Worm (Caenorhabditis elegans) whole organism, L1 larva: ENCODE measurements around the gene mdt-15.
A peak's percentile ranks its signal among the peaks of the same experiment; 100 is the strongest.

Experiments used
- C16A3.4 ChIP-seq: fragments of 150-350 bp; optimal IDR thresholded peaks from 2 replicates; lab custom pipeline; 2014; ENCODE audit warnings: missing biosample characterization, missing genetic modification characterization
- C34B4.2 ChIP-seq: sonication (generic microtip); optimal IDR thresholded peaks from 2 replicates; lab custom pipeline; 2017; ENCODE audit warnings: mild to moderate bottlenecking, missing genetic modification characterization, missing compliant biosample characterization
- F16B12.6 ChIP-seq: fragments of 150-350 bp; optimal IDR thresholded peaks from 2 replicates; lab custom pipeline; 2014; ENCODE audit warnings: missing biosample characterization, missing genetic modification characterization
- Y116A8C.19 ChIP-seq: sonication (generic microtip); optimal IDR thresholded peaks from 2 replicates; lab custom pipeline; 2016; ENCODE audit warnings: missing compliant biosample characterization, missing genetic modification characterization, borderline replicate concordance
- aha-1 ChIP-seq: fragments of 150-350 bp; optimal IDR thresholded peaks from 2 replicates; lab custom pipeline; 2014; ENCODE audit warnings: missing biosample characterization, missing genetic modification characterization
- alr-1 ChIP-seq: fragments of 200-800 bp; sonication (Bioruptor generic); optimal IDR thresholded peaks from 2 replicates; lab custom pipeline; 2018; ENCODE audit warnings: borderline replicate concordance, mild to moderate bottlenecking, missing genetic modification characterization, missing compliant biosample characterization
- blmp-1 ChIP-seq: fragments of 150-350 bp; optimal IDR thresholded peaks from 2 replicates; lab custom pipeline; 2014; ENCODE audit warnings: missing biosample characterization, missing genetic modification characterization
- ceh-88 ChIP-seq: fragments of 200-800 bp; sonication (Bioruptor generic); IDR thresholded peaks from 2 replicates; pipeline ENCODE4 v1.3.6; 2022; ENCODE audit warnings: missing genetic modification characterization, missing compliant biosample characterization
- ceh-90 ChIP-seq: sonication (generic microtip); optimal IDR thresholded peaks from 2 replicates; lab custom pipeline; 2016; ENCODE audit warnings: missing genetic modification characterization, missing compliant biosample characterization
- ces-1 ChIP-seq: fragments of 150-350 bp; optimal IDR thresholded peaks from 2 replicates; lab custom pipeline; 2014; ENCODE audit warnings: missing biosample characterization, missing genetic modification reagents, missing genetic modification characterization
- dpl-1 ChIP-seq, 3 experiments: fragments of 150-350 bp in 2 of 3; sonication (generic microtip) in 1 of 3; optimal IDR thresholded peaks; 2 replicates each; lab custom pipeline; 2014 to 2017; ENCODE audit warnings: missing biosample characterization in 3 of 3, missing genetic modification characterization in 3 of 3, missing genetic modification reagents in 3 of 3
- efl-1 ChIP-seq, 4 experiments: fragments of 150-350 bp; optimal IDR thresholded peaks in 3 of 4; peaks in 1 of 4; 1 replicate in 1 of 4; 2 replicates in 3 of 4; lab custom pipeline; 2014; ENCODE audit warnings: missing biosample characterization in 2 of 4, missing genetic modification characterization in 2 of 4, missing genetic modification reagents in 2 of 4
- efl-3 ChIP-seq: fragments of 200-800 bp; sonication (Bioruptor generic); optimal IDR thresholded peaks from 2 replicates; lab custom pipeline; 2018; ENCODE audit warnings: mild to moderate bottlenecking, missing genetic modification characterization, missing compliant biosample characterization
- egl-13 ChIP-seq: sonication (generic microtip); optimal IDR thresholded peaks from 2 replicates; lab custom pipeline; 2016; ENCODE audit warnings: missing genotype, missing genetic modification reagents, missing genetic modification characterization, missing compliant biosample characterization
- elt-3 ChIP-seq, 6 experiments: fragments of 150-350 bp in 1 of 6; sonication (generic microtip); optimal IDR thresholded peaks; 2 replicates each; lab custom pipeline; 2017 to 2018; ENCODE audit warnings: missing biosample characterization in 6 of 6, missing genetic modification characterization in 6 of 6, inconsistent platforms in 1 of 6
- fos-1 ChIP-seq: fragments of 150-350 bp; optimal IDR thresholded peaks from 2 replicates; lab custom pipeline; 2014; ENCODE audit warnings: missing biosample characterization, missing genetic modification characterization
- hpl-2 ChIP-seq: fragments of 150-350 bp; optimal IDR thresholded peaks from 2 replicates; lab custom pipeline; 2014; ENCODE audit warnings: missing biosample characterization, missing genetic modification reagents, missing genetic modification characterization
- irx-1 ChIP-seq: sonication (generic microtip); optimal IDR thresholded peaks from 2 replicates; lab custom pipeline; 2016; ENCODE audit warnings: missing genetic modification characterization, missing compliant biosample characterization
- lin-13 ChIP-seq: fragments of 150-350 bp; optimal IDR thresholded peaks from 2 replicates; lab custom pipeline; 2014; ENCODE audit warnings: missing biosample characterization, missing genetic modification reagents, missing genetic modification characterization
- lin-14 ChIP-seq: fragments of 200-800 bp; sonication (Bioruptor generic); optimal IDR thresholded peaks from 2 replicates; lab custom pipeline; 2018; ENCODE audit warnings: mild to moderate bottlenecking, missing genetic modification characterization, moderate library complexity, missing compliant biosample characterization
- lin-35 ChIP-seq, 2 experiments: fragments of 150-350 bp; optimal IDR thresholded peaks; 2 replicates each; lab custom pipeline; 2014; ENCODE audit warnings: missing biosample characterization in 2 of 2, missing genetic modification characterization in 2 of 2, missing genetic modification reagents in 2 of 2
- lin-39 ChIP-seq: fragments of 150-350 bp; optimal IDR thresholded peaks from 2 replicates; lab custom pipeline; 2014; ENCODE audit warnings: missing biosample characterization, missing genetic modification reagents, missing genetic modification characterization
- mdl-1 ChIP-seq, 2 experiments: fragments of 150-350 bp; optimal IDR thresholded peaks; 2 replicates each; lab custom pipeline; 2014 to 2017; ENCODE audit warnings: missing biosample characterization in 2 of 2, missing genetic modification characterization in 2 of 2, inconsistent platforms in 1 of 2
- nhr-11 ChIP-seq: fragments of 150-350 bp; optimal IDR thresholded peaks from 2 replicates; lab custom pipeline; 2014; ENCODE audit warnings: missing biosample characterization, missing genetic modification characterization
- nhr-19 ChIP-seq: fragments of 200-800 bp; sonication (Bioruptor generic); conservative IDR thresholded peaks from 2 replicates; pipeline ENCODE4 v1.3.6; 2022; ENCODE audit warnings: missing genetic modification characterization, missing compliant biosample characterization
- nhr-237 ChIP-seq: fragments of 150-350 bp; optimal IDR thresholded peaks from 2 replicates; lab custom pipeline; 2014; ENCODE audit warnings: missing biosample characterization, missing genetic modification characterization
- nhr-28 ChIP-seq: fragments of 150-350 bp; optimal IDR thresholded peaks from 2 replicates; lab custom pipeline; 2014; ENCODE audit warnings: missing biosample characterization, missing genetic modification characterization
- nhr-47 ChIP-seq: sonication (generic microtip); optimal IDR thresholded peaks from 2 replicates; lab custom pipeline; 2016; ENCODE audit warnings: mild to moderate bottlenecking, missing genetic modification characterization, moderate library complexity, missing compliant biosample characterization
- nhr-77 ChIP-seq: fragments of 150-350 bp; optimal IDR thresholded peaks from 2 replicates; lab custom pipeline; 2014; ENCODE audit warnings: missing biosample characterization, missing genetic modification characterization
- nhr-84 ChIP-seq: sonication (generic microtip); optimal IDR thresholded peaks from 2 replicates; lab custom pipeline; 2017; ENCODE audit warnings: missing biosample characterization, missing genetic modification characterization
- nhr-85 ChIP-seq: sonication (generic microtip); peaks from one replicate; lab custom pipeline; 2016; ENCODE audit warnings: missing genetic modification characterization, inconsistent platforms, missing compliant biosample characterization
- nhr-90 ChIP-seq: sonication (generic microtip); optimal IDR thresholded peaks from 2 replicates; lab custom pipeline; 2016; ENCODE audit warnings: mild to moderate bottlenecking, missing genetic modification characterization, missing compliant biosample characterization; ENCODE audit not compliant: poor library complexity
- rnt-1 ChIP-seq: sonication (generic microtip); optimal IDR thresholded peaks from 2 replicates; lab custom pipeline; 2016; ENCODE audit warnings: mild to moderate bottlenecking, missing genetic modification characterization, moderate library complexity, missing compliant biosample characterization
- snu-23 ChIP-seq: sonication (generic microtip); optimal IDR thresholded peaks from 2 replicates; lab custom pipeline; 2016; ENCODE audit warnings: missing genetic modification characterization, missing compliant biosample characterization
- sox-4 ChIP-seq: sonication (generic microtip); optimal IDR thresholded peaks from 2 replicates; lab custom pipeline; 2016; ENCODE audit warnings: missing genetic modification characterization, missing compliant biosample characterization
- sptf-1 ChIP-seq: fragments of 150-350 bp; optimal IDR thresholded peaks from 2 replicates; lab custom pipeline; 2014; ENCODE audit warnings: missing biosample characterization, missing genetic modification characterization
- tbx-2 ChIP-seq: sonication (generic microtip); optimal IDR thresholded peaks from 2 replicates; lab custom pipeline; 2016; ENCODE audit warnings: missing genetic modification characterization, missing compliant biosample characterization
- tlp-1 ChIP-seq: fragments of 150-350 bp; optimal IDR thresholded peaks from 2 replicates; lab custom pipeline; 2014; ENCODE audit warnings: missing biosample characterization, missing genetic modification characterization
- unc-30 ChIP-seq: sonication (generic microtip); optimal IDR thresholded peaks from 2 replicates; lab custom pipeline; 2017; ENCODE audit warnings: missing biosample characterization, missing genetic modification characterization
- unc-62 ChIP-seq: fragments of 150-350 bp; optimal IDR thresholded peaks from 2 replicates; lab custom pipeline; 2014; ENCODE audit warnings: missing biosample characterization, missing genetic modification reagents, missing genetic modification characterization
- unc-98 ChIP-seq: fragments of 200-800 bp; sonication (Bioruptor generic); IDR thresholded peaks from 2 replicates; pipeline ENCODE4 v1.3.6; 2022; ENCODE audit warnings: missing genetic modification characterization, missing compliant biosample characterization
- zip-4 ChIP-seq: fragments of 200-800 bp; sonication (Bioruptor generic); optimal IDR thresholded peaks from 2 replicates; lab custom pipeline; 2018; ENCODE audit warnings: mild to moderate bottlenecking, missing genetic modification characterization, moderate library complexity, missing compliant biosample characterization
- ztf-11 ChIP-seq, 2 experiments: sonication (generic microtip); optimal IDR thresholded peaks; 2 replicates each; lab custom pipeline; 2016 to 2017; ENCODE audit warnings: missing genetic modification characterization in 2 of 2, missing biosample characterization in 1 of 2, missing compliant biosample characterization in 1 of 2
- ztf-4 ChIP-seq: fragments of 150-350 bp; optimal IDR thresholded peaks from 2 replicates; lab custom pipeline; 2014; ENCODE audit warnings: missing biosample characterization, missing genetic modification characterization

Gene mdt-15

DNA sequence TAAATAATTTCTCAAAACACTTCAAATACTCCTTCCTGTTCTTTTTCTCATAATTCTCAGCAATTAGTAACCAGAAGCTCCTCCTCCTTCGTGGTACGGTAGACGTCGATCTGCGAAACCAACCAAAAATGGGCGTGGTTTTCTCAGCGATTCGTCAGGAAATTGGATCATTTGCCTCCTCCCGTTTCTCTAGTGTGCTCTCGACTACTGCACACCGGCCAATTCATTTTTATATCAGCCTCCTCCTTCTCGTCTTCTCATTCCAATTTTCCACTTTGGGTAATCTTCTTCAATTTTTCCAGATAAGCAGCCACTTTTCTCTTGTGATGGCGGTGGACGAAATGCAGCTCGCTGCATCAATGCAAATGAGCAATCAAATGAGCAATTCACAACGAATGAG is 34.8 kb downstream of the mdt-15 start, which contains the start of gene ceh-10:
Gene ceh-10 (plus strand): TSS at position 301 of the 400 bp plus-strand sequence.
- TF ChIP-seq tbx-2 (tag; lab: Kevin White, UChicago), result peak; percentile 4
- TF ChIP-seq lin-39 (tag; lab: Kevin White, UChicago), result no peak
- TF ChIP-seq ztf-4, result no peak
- TF ChIP-seq nhr-28 (tag; lab: Kevin White, UChicago), result no peak
- TF ChIP-seq efl-3 (GFP tag; lab: Kevin White, UChicago), result no peak
- no peak for TF ChIP-seq nhr-77
- TF ChIP-seq lin-14 (GFP tag; lab: Kevin White, UChicago), result peak; percentile 44
- no peak for TF ChIP-seq tlp-1
- TF ChIP-seq F16B12.6 (tag; lab: Kevin White, UChicago), result no peak
- no peak for TF ChIP-seq unc-30 (tag; lab: Kevin White, UChicago)

DNA sequence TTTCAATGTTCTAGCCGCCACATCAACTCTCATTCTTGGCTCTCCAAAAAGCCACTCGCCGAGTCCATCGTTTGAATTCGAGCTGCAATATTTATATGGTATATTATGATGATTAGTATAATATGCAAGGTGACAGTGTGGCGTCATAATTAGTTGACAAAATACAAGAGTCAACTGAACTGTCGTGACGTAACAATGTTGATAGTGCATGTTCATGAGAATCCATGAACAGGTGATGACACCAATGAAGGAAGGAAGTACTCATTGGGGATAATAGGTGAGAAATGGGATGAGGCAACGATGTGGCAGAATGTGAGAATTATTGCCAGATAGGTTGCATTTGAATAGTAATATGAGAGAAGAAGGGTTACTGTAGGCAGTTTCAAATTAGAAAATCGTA is 38.6 kb downstream of the mdt-15 start:
- TF ChIP-seq unc-30 (tag; lab: Kevin White, UChicago) (no peak), efl-1 (optimal IDR thresholded peaks at IDR 0.05; lab: Kevin White, UChicago) (no peak), efl-1 (GFP tag; optimal IDR thresholded peaks at IDR 0.05 in 1 of 2; lab: Kevin White, UChicago) (peak in 1 of 2 experiments; percentile 44)

DNA sequence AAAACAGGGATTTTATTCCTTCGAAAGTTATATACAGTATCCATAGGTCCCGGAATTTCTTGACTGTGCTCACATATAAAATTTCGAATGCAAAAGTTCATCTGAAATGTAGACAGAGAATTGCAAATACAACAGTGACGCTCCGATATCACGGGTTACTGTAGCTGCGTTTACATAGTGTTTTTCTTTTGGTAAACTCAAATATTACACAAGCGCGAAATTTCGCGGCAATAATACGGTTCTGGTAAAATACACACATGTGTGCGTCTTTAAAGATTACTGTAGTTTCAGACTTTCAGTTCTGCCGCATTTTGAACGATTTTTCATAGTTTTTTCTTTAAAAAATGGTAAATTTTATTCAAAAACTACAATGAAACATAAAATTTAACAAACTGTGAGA is 43.0 kb downstream of the mdt-15 start, which contains the start of gene rev-3:
Gene rev-3 (minus strand): TSS at position 101 of the 400 bp plus-strand sequence.
- no peak for TF ChIP-seq nhr-237
- no peak for TF ChIP-seq fos-1 (tag; lab: Kevin White, UChicago)
- no peak for TF ChIP-seq lin-13 (GFP tag; lab: Kevin White, UChicago)
- no peak for TF ChIP-seq C16A3.4 (tag; lab: Kevin White, UChicago)
- no peak for TF ChIP-seq sptf-1
- no peak for TF ChIP-seq efl-1 (optimal IDR thresholded peaks at IDR 0.05; lab: Kevin White, UChicago)
- no peak for TF ChIP-seq efl-1 (GFP tag; optimal IDR thresholded peaks at IDR 0.05 in 1 of 2; lab: Kevin White, UChicago)

DNA sequence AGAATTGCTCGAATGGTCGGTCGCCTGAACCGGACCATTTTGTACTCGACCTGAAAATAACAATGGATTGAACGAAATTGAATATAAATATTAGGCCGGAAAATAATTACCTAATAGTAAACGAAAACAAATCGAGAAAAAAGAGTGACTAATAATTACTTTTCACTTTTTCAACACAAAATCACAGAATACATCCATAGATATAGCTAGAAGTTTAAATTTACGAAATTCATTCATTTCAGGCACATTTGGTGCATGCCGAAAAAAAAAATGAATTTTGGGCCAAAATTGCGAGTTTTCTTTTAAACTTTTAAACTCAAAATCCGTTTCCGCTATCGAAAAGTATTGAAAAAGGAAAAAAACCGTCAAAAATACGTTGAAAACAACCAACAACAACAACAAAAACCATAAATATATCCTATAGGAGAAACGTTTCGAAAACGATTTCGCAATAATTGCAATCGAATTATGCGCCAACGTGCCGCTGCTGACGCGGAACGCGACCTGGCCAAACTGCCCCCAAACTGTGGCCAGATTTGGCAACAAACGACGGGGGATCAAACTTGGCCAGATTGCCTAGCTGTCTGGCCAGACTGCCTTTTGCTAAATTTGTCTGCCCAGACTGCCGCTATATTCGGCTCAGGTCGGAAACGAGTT is 48.1 kb downstream of the mdt-15 start, which contains the start of gene Y37B11A.3:
Gene Y37B11A.3 (minus strand): TSS at position 51 of the 657 bp plus-strand sequence.
- TF ChIP-seq egl-13 (tag; lab: Kevin White, UChicago) (peak; percentile 9), ceh-88 (no peak), blmp-1 (tag; lab: Kevin White, UChicago) (peak; percentile 47), ces-1 (no peak), rnt-1 (tag; lab: Kevin White, UChicago) (peak; percentile 90), nhr-84 (tag; lab: Kevin White, UChicago) (no peak), efl-1 (optimal IDR thresholded peaks at IDR 0.05; lab: Kevin White, UChicago) (peak; percentile 85 to 86), efl-1 (GFP tag; optimal IDR thresholded peaks at IDR 0.05 in 1 of 2; lab: Kevin White, UChicago) (peak; percentile 81 to 98), mdl-1 (tag; optimal IDR thresholded peaks at IDR 0.05; lab: Kevin White, UChicago) (peak in 1 of 2 experiments; percentile 70), nhr-77 (peak; percentile 70), dpl-1 (GFP tag; optimal IDR thresholded peaks at IDR 0.05; lab: Kevin White, UChicago) (peak; percentile 77 to 82 (median 81)), nhr-90 (tag; lab: Kevin White, UChicago) (peak; percentile 75), alr-1 (tag; lab: Kevin White, UChicago) (no peak), zip-4 (GFP tag; lab: Kevin White, UChicago) (peak; percentile 100), nhr-19 (GFP tag; lab: Robert Waterston, UW) (peak; percentile 86), Y116A8C.19 (tag; lab: Kevin White, UChicago) (no peak), sox-4 (tag; lab: Kevin White, UChicago) (peak; percentile 41), hpl-2 (GFP tag; lab: Kevin White, UChicago) (peak; percentile 30), elt-3 (tag; optimal IDR thresholded peaks at IDR 0.05; lab: Kevin White, UChicago) (peak in 2 of 6 experiments; percentile 54 to 67), nhr-11 (no peak), ztf-11 (tag; optimal IDR thresholded peaks at IDR 0.05; lab: Kevin White, UChicago) (peak in 1 of 2 experiments; percentile 51), C34B4.2 (tag; lab: Kevin White, UChicago) (no peak), nhr-47 (tag; lab: Kevin White, UChicago) (peak; percentile 89), unc-62 (GFP tag; lab: Kevin White, UChicago) (no peak), unc-98 (GFP tag; lab: Robert Waterston, UW) (peak; percentile 11; the same call in 1 of the 2 replicates), ceh-90 (tag; lab: Kevin White, UChicago) (no peak), lin-35 (GFP tag; optimal IDR thresholded peaks at IDR 0.05; lab: Kevin White, UChicago) (peak; percentile 84 to 88), irx-1 (peak; percentile 67), C16A3.4 (tag; lab: Kevin White, UChicago) (peak; percentile 77), snu-23 (GFP tag; lab: Kevin White, UChicago) (peak; percentile 85), sptf-1 (no peak), nhr-237 (no peak), aha-1 (tag; lab: Kevin White, UChicago) (no peak), nhr-85 (tag; lab: Kevin White, UChicago) (peak; percentile 88)
